Worm (Caenorhabditis elegans) whole organism, L4/young adult: ENCODE data around the gene unc-47.

Experiments
- W03F9.2 ChIP-seq: fragments of 150-350 bp; optimal IDR thresholded peaks from 2 replicates; lab custom pipeline; 2014; ENCODE audit warnings: missing biosample characterization, missing genetic modification characterization
- dao-5 ChIP-seq: sonication (generic microtip); optimal IDR thresholded peaks from 2 replicates; lab custom pipeline; 2016; ENCODE audit warnings: missing genotype, missing genetic modification characterization, moderate library complexity, missing compliant biosample characterization
- him-1 ChIP-seq: sonication (generic microtip); optimal IDR thresholded peaks from 2 replicates; lab custom pipeline; 2016; ENCODE audit warnings: missing genotype, missing genetic modification reagents, missing genetic modification characterization, missing compliant biosample characterization

DNA sequence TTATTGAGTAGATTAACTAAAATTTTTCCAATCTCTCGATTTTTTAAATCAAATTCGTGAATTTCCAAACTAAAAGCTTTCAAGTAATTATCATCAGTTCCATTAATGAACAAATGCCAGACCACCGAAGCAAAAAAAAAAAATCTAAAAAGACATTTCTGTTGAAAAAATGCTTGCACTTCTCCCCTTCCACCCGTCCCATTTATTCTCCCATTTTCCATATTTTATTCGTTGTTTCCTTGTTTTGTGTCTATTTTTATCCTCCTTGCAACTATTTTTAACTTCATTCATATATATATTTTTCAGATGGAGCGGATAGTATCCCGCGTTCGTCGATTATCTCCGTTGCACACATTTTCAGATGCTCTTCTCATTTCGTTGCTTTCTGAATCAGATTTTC lies 2.9 kb upstream of the unc-47 start, which contains the start of gene epac-1:
- TF ChIP-seq him-1 (tag; lab: Kevin White, UChicago) (no peak), W03F9.2 (no peak), dao-5 (tag; lab: Kevin White, UChicago) (no peak)
